Worm (Caenorhabditis elegans): Measurements from ENCODE around the gene sshk-1.

- TF ChIP-seq ama-1 (optimal IDR thresholded peaks at IDR 0.05) (no peak), tbx-37 (GFP tag; conservative IDR thresholded peaks at IDR 0.05) (no peak), hmg-4 (GFP tag; optimal IDR thresholded peaks at IDR 0.05) (no peak), ets-7 (tag; optimal IDR thresholded peaks at IDR 0.05) (no peak), aly-1 (tag; optimal IDR thresholded peaks at IDR 0.05) (no peak), scrt-1 (GFP tag; IDR thresholded peaks at IDR 0.05) (no peak), pes-1 (GFP tag; IDR thresholded peaks at IDR 0.05) (no peak), tra-4 (tag; optimal IDR thresholded peaks at IDR 0.05) (no peak)
Measured at ce11 chrV:20771702-20772101, 44.2 kb upstream of the sshk-1 start.

All from whole organism, early embryonic.